Fruit fly (Drosophila melanogaster): ENCODE measurements around the gene ND-B8.

The ND-B8 gene

dm6 chr2L:4448582-4449016 lies 5.8 kb upstream of the ND-B8 start, which contains the start of gene MFS18 (continued):
- TF ChIP-seq Ets97D (GFP tag; optimal IDR thresholded peaks at IDR 0.05) = peak; percentile 96
- TF ChIP-seq C15 (GFP tag; IDR thresholded peaks at IDR 0.05) = peak; percentile 98
- peak; percentile 57 for TF ChIP-seq ERR (GFP tag; optimal IDR thresholded peaks at IDR 0.05)
- TF ChIP-seq hbn (GFP tag; IDR thresholded peaks at IDR 0.05; ENCODE audit: partially characterized antibody) = peak; percentile 46
- no peak for TF ChIP-seq hth (optimal IDR thresholded peaks at IDR 0.05)
- TF ChIP-seq klu (GFP tag; IDR thresholded peaks at IDR 0.05) = peak; percentile 96
- peak; percentile 97 for TF ChIP-seq GATAe (GFP tag; conservative IDR thresholded peaks at IDR 0.05)
- peak; percentile 94 for TF ChIP-seq D19B (GFP tag; optimal IDR thresholded peaks at IDR 0.05)
- TF ChIP-seq HmgD (GFP tag; optimal IDR thresholded peaks at IDR 0.05) = peak; percentile 6
- TF ChIP-seq Ada2b (GFP tag; IDR thresholded peaks at IDR 0.05) = peak; percentile 98
- peak; percentile 87 for TF ChIP-seq CG1647 (GFP tag; optimal IDR thresholded peaks at IDR 0.05)
- TF ChIP-seq CG16779 (GFP tag; IDR thresholded peaks at IDR 0.05) = peak; percentile 98
- TF ChIP-seq zfh1 (GFP tag; IDR thresholded peaks at IDR 0.05) = peak; percentile 99
- peak; percentile 68 for TF ChIP-seq CG33213 (GFP tag; optimal IDR thresholded peaks at IDR 0.05)
- TF ChIP-seq shn (GFP tag; optimal IDR thresholded peaks at IDR 0.05) = peak; percentile 69
- peak; percentile 99 for TF ChIP-seq CG14441 (GFP tag; IDR thresholded peaks at IDR 0.05)
- TF ChIP-seq CG43689 (GFP tag; IDR thresholded peaks at IDR 0.05) = peak; percentile 96
- peak; percentile 77 for TF ChIP-seq Side (GFP tag; optimal IDR thresholded peaks at IDR 0.05)
- TF ChIP-seq bbx (GFP tag; IDR thresholded peaks at IDR 0.05; ENCODE audit: partially characterized antibody) = peak; percentile 93
- peak; percentile 94 for TF ChIP-seq CG2875 (GFP tag; optimal IDR thresholded peaks at IDR 0.05)
- TF ChIP-seq kay (GFP tag; optimal IDR thresholded peaks at IDR 0.05) = peak; percentile 91
- TF ChIP-seq grn (GFP tag; optimal IDR thresholded peaks at IDR 0.05) = peak; percentile 74
- peak; percentile 99 for TF ChIP-seq sisA (GFP tag; IDR thresholded peaks at IDR 0.05)
- peak; percentile 99 for TF ChIP-seq seq (GFP tag; IDR thresholded peaks at IDR 0.05)
- TF ChIP-seq CG30431 (GFP tag; optimal IDR thresholded peaks at IDR 0.05) = peak; percentile 94
- TF ChIP-seq ab (GFP tag; optimal IDR thresholded peaks at IDR 0.05) = peak; percentile 54
- TF ChIP-seq CG12299 (tag; optimal IDR thresholded peaks at IDR 0.05) = peak; percentile 92
- peak; percentile 99 for TF ChIP-seq dmrt99B (tag; optimal IDR thresholded peaks at IDR 0.05)
- TF ChIP-seq CG32772 (GFP tag; IDR thresholded peaks at IDR 0.05) = peak; percentile 99
- TF ChIP-seq CG12071 (GFP tag; optimal IDR thresholded peaks at IDR 0.05) = peak; percentile 97
- TF ChIP-seq maf-S (GFP tag; optimal IDR thresholded peaks at IDR 0.05) = peak; percentile 97
- no peak for TF ChIP-seq pan (optimal IDR thresholded peaks at IDR 0.05)
- TF ChIP-seq pan (GFP tag; optimal IDR thresholded peaks at IDR 0.05 in 1 of 2, IDR thresholded peaks at IDR 0.05 in 1 of 2) = peak in 1 of 2 experiments; percentile 100
- peak; percentile 99 for TF ChIP-seq Max (GFP tag; optimal IDR thresholded peaks at IDR 0.05)
- peak; percentile 91 for TF ChIP-seq CG9437 (GFP tag; optimal IDR thresholded peaks at IDR 0.05)
- peak; percentile 94 for TF ChIP-seq CG8359 (GFP tag; optimal IDR thresholded peaks at IDR 0.05; ENCODE audit: borderline replicate concordance)
- peak; percentile 87 for TF ChIP-seq pho (GFP tag; optimal IDR thresholded peaks at IDR 0.05)
- peak; percentile 99 for TF ChIP-seq CG6689 (GFP tag; IDR thresholded peaks at IDR 0.05)
- peak; percentile 91 for TF ChIP-seq CkIIα-i1 (GFP tag; IDR thresholded peaks at IDR 0.05)
- peak; percentile 48 for TF ChIP-seq inv (GFP tag; IDR thresholded peaks at IDR 0.05; ENCODE audit: partially characterized antibody)
- TF ChIP-seq CG11085 (GFP tag; IDR thresholded peaks at IDR 0.05) = peak; percentile 98
- peak; percentile 93 for TF ChIP-seq CG8924 (tag; optimal IDR thresholded peaks at IDR 0.05)
- TF ChIP-seq fd3F (GFP tag; optimal IDR thresholded peaks at IDR 0.05) = peak; percentile 89
- TF ChIP-seq esg (GFP tag; conservative IDR thresholded peaks at IDR 0.05) = peak; percentile 99
- peak; percentile 92 for TF ChIP-seq CG1529 (GFP tag; optimal IDR thresholded peaks at IDR 0.05)
- peak; percentile 77 for TF ChIP-seq zen2 (GFP tag; IDR thresholded peaks at IDR 0.05; ENCODE audit: partially characterized antibody)
- peak; percentile 70 for TF ChIP-seq Dip2 (GFP tag; IDR thresholded peaks at IDR 0.05)
- peak; percentile 98 for TF ChIP-seq CG3281 (GFP tag; optimal IDR thresholded peaks at IDR 0.05)
- peak; percentile 74 for TF ChIP-seq jumu (GFP tag; optimal IDR thresholded peaks at IDR 0.05)
- TF ChIP-seq peb (GFP tag; IDR thresholded peaks at IDR 0.05) = peak; percentile 99
- peak; percentile 98 for TF ChIP-seq bcd (GFP tag; optimal IDR thresholded peaks at IDR 0.05)
